Fruit fly (Drosophila melanogaster) whole organism, embryonic: ENCODE measurements around the gene CG7275.

Source experiments
- Adf1 ChIP-seq: fragments of 200-800 bp; sonication (Bioruptor generic); IDR thresholded peaks from 2 replicates; pipeline ENCODE4 v1.3.6; 2022; ENCODE audit warnings: missing biosample characterization, missing genetic modification characterization
- Asciz ChIP-seq: fragments of 200-800 bp; sonication (Bioruptor generic); optimal IDR thresholded peaks from 2 replicates; lab custom pipeline; 2017; ENCODE audit warnings: missing biosample characterization, mild to moderate bottlenecking, missing genetic modification characterization, missing genetic modification reagents
- Bdp1 ChIP-seq: fragments of 200-800 bp; sonication (Bioruptor generic); optimal IDR thresholded peaks from 3 replicates; lab custom pipeline; 2016; ENCODE audit warnings: missing biosample characterization, missing genetic modification characterization
- Bgb ChIP-seq: fragments of 200-800 bp; sonication (Bioruptor generic); IDR thresholded peaks from 2 replicates; pipeline ENCODE4 v1.3.6; 2022; ENCODE audit warnings: missing biosample characterization, missing genetic modification characterization; ENCODE audit not compliant: partially characterized antibody
- BtbVII ChIP-seq: fragments of 200-800 bp; sonication (Bioruptor generic); optimal IDR thresholded peaks from 3 replicates; lab custom pipeline; 2017; ENCODE audit warnings: missing biosample characterization, mild to moderate bottlenecking, missing genetic modification characterization
- Bteb2 ChIP-seq: fragments of 200-800 bp; sonication (Bioruptor generic); optimal IDR thresholded peaks from 2 replicates; lab custom pipeline; 2016; ENCODE audit warnings: missing biosample characterization, missing genetic modification characterization
- CG1024 ChIP-seq: fragments of 200-800 bp; sonication (Bioruptor generic); IDR thresholded peaks from 2 replicates; pipeline ENCODE4 v1.3.6; 2022; ENCODE audit warnings: missing biosample characterization, missing genetic modification characterization
- CG12744 ChIP-seq: fragments of 200-800 bp; sonication (Bioruptor generic); optimal IDR thresholded peaks from 2 replicates; lab custom pipeline; 2016; ENCODE audit warnings: missing biosample characterization, missing genetic modification characterization
- CG13894 ChIP-seq: fragments of 200-800 bp; sonication (Bioruptor generic); optimal IDR thresholded peaks from 3 replicates; lab custom pipeline; 2018; ENCODE audit warnings: missing biosample characterization, mild to moderate bottlenecking, missing genetic modification characterization, moderate library complexity
- CG14014 ChIP-seq: fragments of 200-800 bp; sonication (Bioruptor generic); IDR thresholded peaks from 2 replicates; pipeline ENCODE4 v1.3.6; 2022; ENCODE audit warnings: missing biosample characterization, missing genetic modification characterization
- CG14965 ChIP-seq: fragments of 200-800 bp; sonication (Bioruptor generic); optimal IDR thresholded peaks from 2 replicates; lab custom pipeline; 2016; ENCODE audit warnings: missing biosample characterization, missing genetic modification characterization, borderline replicate concordance
- CG16863 ChIP-seq: fragments of 200-800 bp; sonication (Bioruptor generic); optimal IDR thresholded peaks from 3 replicates; lab custom pipeline; 2016; ENCODE audit warnings: missing biosample characterization, missing genetic modification characterization
- CG17385 ChIP-seq: fragments of 200-800 bp; sonication (Bioruptor generic); optimal IDR thresholded peaks from 3 replicates; lab custom pipeline; 2018; ENCODE audit warnings: missing biosample characterization, mild to moderate bottlenecking, missing genetic modification characterization
- CG1792 ChIP-seq: fragments of 200-800 bp; sonication (Bioruptor generic); optimal IDR thresholded peaks from 2 replicates; lab custom pipeline; 2016; ENCODE audit warnings: missing biosample characterization, missing genetic modification characterization
- CG2116 ChIP-seq: fragments of 200-800 bp; sonication (Bioruptor generic); optimal IDR thresholded peaks from 3 replicates; lab custom pipeline; 2018; ENCODE audit warnings: missing biosample characterization, mild to moderate bottlenecking, missing genetic modification characterization
- CG30403 ChIP-seq: fragments of 200-800 bp; sonication (Bioruptor generic); optimal IDR thresholded peaks from 3 replicates; lab custom pipeline; 2016; ENCODE audit warnings: missing biosample characterization, missing genetic modification characterization
- CG4360 ChIP-seq: fragments of 200-800 bp; sonication (Bioruptor generic); IDR thresholded peaks from 2 replicates; pipeline ENCODE4 v1.3.6; 2022; ENCODE audit warnings: missing biosample characterization, missing genetic modification characterization
- CG7271 ChIP-seq: fragments of 200-800 bp; sonication (Bioruptor generic); optimal IDR thresholded peaks from 2 replicates; lab custom pipeline; 2018; ENCODE audit warnings: missing biosample characterization, mild to moderate bottlenecking, missing genetic modification characterization, moderate library complexity
- CG7987 ChIP-seq: fragments of 200-800 bp; sonication (Bioruptor generic); optimal IDR thresholded peaks from 2 replicates; lab custom pipeline; 2018; ENCODE audit warnings: missing biosample characterization, mild to moderate bottlenecking, missing genetic modification characterization, moderate library complexity
- CG8924 ChIP-seq: fragments of 200-800 bp; optimal IDR thresholded peaks from 3 replicates; lab custom pipeline; 2019; ENCODE audit warnings: missing biosample characterization, mild to moderate bottlenecking, missing genetic modification characterization, moderate library complexity
- Camta ChIP-seq: fragments of 200-800 bp; sonication (Bioruptor generic); optimal IDR thresholded peaks from 2 replicates; lab custom pipeline; 2016; ENCODE audit warnings: missing biosample characterization, missing genetic modification characterization
- CkIIα-i1 ChIP-seq: fragments of 200-800 bp; sonication (Bioruptor generic); IDR thresholded peaks from 2 replicates; pipeline ENCODE4 v1.3.6; 2022; ENCODE audit warnings: missing biosample characterization, missing genetic modification characterization
- D ChIP-seq, 2 experiments: fragments of 200-800 bp in 1 of 2; fragments of >200 bp in 1 of 2; sonication (Bioruptor generic) in 1 of 2; optimal IDR thresholded peaks; 2 replicates in 1 of 2; 3 replicates in 1 of 2; lab custom pipeline; 2017; ENCODE audit warnings: mild to moderate bottlenecking in 1 of 2, missing biosample characterization in 1 of 2, missing genetic modification characterization in 1 of 2, missing genetic modification reagents in 1 of 2
- Dad ChIP-seq: fragments of 200-800 bp; sonication (Bioruptor generic); optimal IDR thresholded peaks from 3 replicates; lab custom pipeline; 2016; ENCODE audit warnings: missing biosample characterization, missing genetic modification characterization
- E2f1 ChIP-seq: fragments of 200-800 bp; sonication (Bioruptor generic); IDR thresholded peaks from 2 replicates; pipeline ENCODE4 v1.3.6; 2022; ENCODE audit warnings: missing biosample characterization, missing genetic modification characterization
- HmgZ ChIP-seq: fragments of 200-800 bp; sonication (Bioruptor generic); optimal IDR thresholded peaks from 2 replicates; lab custom pipeline; 2018; ENCODE audit warnings: missing biosample characterization, mild to moderate bottlenecking, missing genetic modification characterization
- Jarid2 ChIP-seq: fragments of 200-800 bp; sonication (Bioruptor generic); optimal IDR thresholded peaks from 3 replicates; lab custom pipeline; 2017; ENCODE audit warnings: mild to moderate bottlenecking, missing biosample characterization, missing genetic modification reagents, missing genetic modification characterization
- Myb ChIP-seq: fragments of 200-800 bp; sonication (Bioruptor generic); optimal IDR thresholded peaks from 2 replicates; lab custom pipeline; 2016; ENCODE audit warnings: missing biosample characterization, missing genetic modification characterization
- Ptx1 ChIP-seq: fragments of 200-800 bp; sonication (Bioruptor generic); IDR thresholded peaks from 2 replicates; pipeline ENCODE4 v1.3.6; 2022; ENCODE audit warnings: missing biosample characterization, missing genetic modification characterization
- Scr ChIP-seq: fragments of 200-800 bp; sonication (Bioruptor generic); IDR thresholded peaks from 2 replicates; pipeline ENCODE4 v1.3.6; 2022; ENCODE audit warnings: missing biosample characterization, missing genetic modification characterization; ENCODE audit not compliant: partially characterized antibody
- Side ChIP-seq: fragments of 200-800 bp; sonication (Bioruptor generic); optimal IDR thresholded peaks from 2 replicates; lab custom pipeline; 2016; ENCODE audit warnings: missing biosample characterization, missing genetic modification characterization
- amos ChIP-seq: fragments of 200-800 bp; sonication (Bioruptor generic); IDR thresholded peaks from 2 replicates; pipeline ENCODE4 v1.3.6; 2022; ENCODE audit warnings: missing biosample characterization, missing genetic modification characterization; ENCODE audit not compliant: partially characterized antibody
- ato ChIP-seq: fragments of 200-800 bp; sonication (Bioruptor generic); IDR thresholded peaks from 2 replicates; pipeline ENCODE4 v1.3.6; 2022; ENCODE audit warnings: missing biosample characterization, missing genetic modification characterization; ENCODE audit not compliant: partially characterized antibody
- danr ChIP-seq: fragments of 200-800 bp; sonication (Bioruptor generic); IDR thresholded peaks from 2 replicates; pipeline ENCODE4 v1.3.6; 2022; ENCODE audit warnings: missing biosample characterization, missing genetic modification characterization
- dimm ChIP-seq: fragments of 200-800 bp; sonication (Bioruptor generic); IDR thresholded peaks from 2 replicates; pipeline ENCODE4 v1.3.6; 2022; ENCODE audit warnings: missing biosample characterization, missing genetic modification characterization
- ems ChIP-seq: fragments of 200-800 bp; sonication (Bioruptor generic); optimal IDR thresholded peaks from 3 replicates; lab custom pipeline; 2016; ENCODE audit warnings: missing biosample characterization, missing genetic modification characterization
- fd102C ChIP-seq: fragments of 200-800 bp; sonication (Bioruptor generic); optimal IDR thresholded peaks from 2 replicates; lab custom pipeline; 2018; ENCODE audit warnings: missing biosample characterization, mild to moderate bottlenecking, missing genetic modification characterization, moderate library complexity
- fd96Cb ChIP-seq: fragments of 200-800 bp; sonication (Bioruptor generic); optimal IDR thresholded peaks from 2 replicates; lab custom pipeline; 2018; ENCODE audit warnings: missing biosample characterization, mild to moderate bottlenecking, missing genetic modification characterization, moderate library complexity
- jing ChIP-seq: fragments of 200-800 bp; sonication (Bioruptor generic); optimal IDR thresholded peaks from 2 replicates; lab custom pipeline; 2018; ENCODE audit warnings: missing biosample characterization, mild to moderate bottlenecking, missing genetic modification characterization
- ken ChIP-seq: fragments of 200-800 bp; sonication (Bioruptor generic); IDR thresholded peaks from 3 replicates; pipeline ENCODE4 v1.3.6; 2022; ENCODE audit warnings: missing biosample characterization, missing genetic modification characterization
- nerfin-1 ChIP-seq: fragments of 200-800 bp; sonication (Bioruptor generic); optimal IDR thresholded peaks from 3 replicates; lab custom pipeline; 2019; ENCODE audit warnings: missing biosample characterization, mild to moderate bottlenecking, missing genetic modification characterization, moderate library complexity
- peb ChIP-seq: fragments of 200-800 bp; sonication (Bioruptor generic); IDR thresholded peaks from 2 replicates; pipeline ENCODE4 v1.3.6; 2022; ENCODE audit warnings: missing biosample characterization, missing genetic modification characterization
- psq ChIP-seq: fragments of 200-800 bp; sonication (Bioruptor generic); optimal IDR thresholded peaks from 2 replicates; lab custom pipeline; 2017; ENCODE audit warnings: missing biosample characterization, missing genetic modification characterization
- sc ChIP-seq, 3 experiments: fragments of >200 bp in 2 of 3; fragments of 200-800 bp in 1 of 3; sonication (Bioruptor generic) in 1 of 3; optimal IDR thresholded peaks; 2 replicates in 2 of 3; 3 replicates in 1 of 3; lab custom pipeline; 2017; ENCODE audit warnings: mild to moderate bottlenecking in 1 of 3, missing biosample characterization in 1 of 3, missing genetic modification characterization in 1 of 3, missing genetic modification reagents in 1 of 3
- slp2 ChIP-seq: fragments of 200-800 bp; sonication (Bioruptor generic); optimal IDR thresholded peaks from 2 replicates; lab custom pipeline; 2016; ENCODE audit warnings: missing biosample characterization, missing genetic modification characterization
- tup ChIP-seq: fragments of 200-800 bp; sonication (Bioruptor generic); optimal IDR thresholded peaks from 2 replicates; lab custom pipeline; 2016; ENCODE audit warnings: missing biosample characterization, mild to moderate bottlenecking, missing genetic modification characterization, moderate library complexity
- zen2 ChIP-seq: fragments of 200-800 bp; sonication (Bioruptor generic); IDR thresholded peaks from 3 replicates; pipeline ENCODE4 v1.3.6; 2022; ENCODE audit warnings: missing biosample characterization, missing genetic modification characterization; ENCODE audit not compliant: partially characterized antibody
- zf30C ChIP-seq: fragments of 200-800 bp; sonication (Bioruptor generic); optimal IDR thresholded peaks from 3 replicates; lab custom pipeline; 2018; ENCODE audit warnings: missing biosample characterization, mild to moderate bottlenecking, missing genetic modification characterization

Gene CG7275

dm6 chr3L:15532368-15533030, 33.7 kb downstream of the CG7275 start (continued):
- peak; percentile 71 for TF ChIP-seq Ptx1 (GFP tag; lab: Robert Waterston, UW)
- TF ChIP-seq D (optimal IDR thresholded peaks at IDR 0.05; lab: Kevin White, UChicago), result no peak
- peak; percentile 70 for TF ChIP-seq D (GFP tag; optimal IDR thresholded peaks at IDR 0.05; lab: Kevin White, UChicago)
- TF ChIP-seq CG4360, result no peak
- TF ChIP-seq CG16863 (GFP tag; lab: Kevin White, UChicago), result no peak
- TF ChIP-seq danr, result 0 out of 2 replicates have a peak, but pooled peaks have one; percentile 28
- TF ChIP-seq zen2 (GFP tag; lab: Robert Waterston, UW), result no peak
- no peak for TF ChIP-seq CG13894 (tag; lab: Kevin White, UChicago)
- TF ChIP-seq fd96Cb (tag; lab: Kevin White, UChicago), result peak; percentile 66
- TF ChIP-seq jing (GFP tag; lab: Kevin White, UChicago), result no peak
- no peak for TF ChIP-seq CG14965 (GFP tag; lab: Kevin White, UChicago)
- no peak for TF ChIP-seq Bdp1 (GFP tag; lab: Kevin White, UChicago)
- TF ChIP-seq E2f1 (GFP tag; lab: Robert Waterston, UW), result no peak
- no peak for TF ChIP-seq Scr (GFP tag; lab: Robert Waterston, UW)
- 0 out of 2 replicates have a peak, but pooled peaks have one; percentile 23 for TF ChIP-seq dimm
- TF ChIP-seq zf30C, result no peak
- no peak for TF ChIP-seq Bteb2 (GFP tag; lab: Kevin White, UChicago)
- no peak for TF ChIP-seq CG12744 (GFP tag; lab: Kevin White, UChicago)
- peak; percentile 6 for TF ChIP-seq Asciz (GFP tag; lab: Kevin White, UChicago)
- TF ChIP-seq psq, result no peak
- TF ChIP-seq peb (GFP tag; lab: Robert Waterston, UW), result no peak
- TF ChIP-seq CkIIα-i1 (GFP tag; lab: Robert Waterston, UW), result no peak
- no peak for TF ChIP-seq sc (optimal IDR thresholded peaks at IDR 0.05; lab: Kevin White, UChicago)
- TF ChIP-seq sc (GFP tag; optimal IDR thresholded peaks at IDR 0.05; lab: Kevin White, UChicago), result no peak
- no peak for TF ChIP-seq CG17385 (GFP tag; lab: Kevin White, UChicago)
- TF ChIP-seq CG1024 (GFP tag; lab: Robert Waterston, UW), result peak; percentile 29; the same call in 1 of the 2 replicates
- TF ChIP-seq Camta (GFP tag; lab: Kevin White, UChicago), result no peak
- TF ChIP-seq tup, result no peak
- TF ChIP-seq HmgZ, result peak; percentile 2
- TF ChIP-seq amos (GFP tag; lab: Robert Waterston, UW), result no peak
- TF ChIP-seq CG8924 (tag; lab: Kevin White, UChicago), result peak; percentile 17
- TF ChIP-seq Myb (GFP tag; lab: Kevin White, UChicago), result peak; percentile 14
- TF ChIP-seq fd102C (GFP tag; lab: Kevin White, UChicago), result no peak
- no peak for TF ChIP-seq CG2116 (GFP tag; lab: Kevin White, UChicago)
- TF ChIP-seq CG7987, result no peak
- TF ChIP-seq CG1792 (GFP tag; lab: Kevin White, UChicago), result peak; percentile 5
- TF ChIP-seq slp2 (GFP tag; lab: Kevin White, UChicago), result peak; percentile 15
- no peak for TF ChIP-seq ato (GFP tag; lab: Robert Waterston, UW)
- no peak for TF ChIP-seq BtbVII (GFP tag; lab: Kevin White, UChicago)
- no peak for TF ChIP-seq CG7271 (tag; lab: Kevin White, UChicago)
- no peak for TF ChIP-seq ken (GFP tag; lab: Robert Waterston, UW)
- peak; percentile 32 for TF ChIP-seq CG30403 (GFP tag; lab: Kevin White, UChicago)
- TF ChIP-seq nerfin-1 (tag; lab: Kevin White, UChicago), result no peak
- TF ChIP-seq Jarid2 (GFP tag; lab: Kevin White, UChicago), result no peak
- peak; percentile 76 for TF ChIP-seq Adf1 (GFP tag; lab: Robert Waterston, UW)
- TF ChIP-seq ems (GFP tag; lab: Kevin White, UChicago), result no peak
- TF ChIP-seq Side (GFP tag; lab: Kevin White, UChicago), result peak; percentile 33
- peak; percentile 59; the same call in 1 of the 2 replicates for TF ChIP-seq CG14014 (GFP tag; lab: Robert Waterston, UW)
- TF ChIP-seq Dad (GFP tag; lab: Kevin White, UChicago), result no peak
- peak; percentile 32; the same call in 1 of the 2 replicates for TF ChIP-seq Bgb (GFP tag; lab: Robert Waterston, UW)
